Fruit fly (Drosophila melanogaster) whole organism, embryonic: ENCODE results near the gene Hrb98DE.

ENCODE experiments used
- Aef1 ChIP-seq: fragments of 200-800 bp; sonication (Bioruptor generic); IDR thresholded peaks from 3 replicates; pipeline ENCODE4 v1.3.6; 2022; ENCODE audit warnings: missing biosample characterization, missing genetic modification characterization
- Atf-2 ChIP-seq: fragments of 200-800 bp; sonication (Bioruptor generic); optimal IDR thresholded peaks from 2 replicates; lab custom pipeline; 2016; ENCODE audit warnings: missing biosample characterization, missing genetic modification characterization
- Awh ChIP-seq: fragments of 200-800 bp; sonication (Bioruptor generic); IDR thresholded peaks from 2 replicates; pipeline ENCODE4, ENCODE4 v1.3.6; 2022; ENCODE audit warnings: missing biosample characterization, missing genetic modification characterization
- Bdp1 ChIP-seq: fragments of 200-800 bp; sonication (Bioruptor generic); optimal IDR thresholded peaks from 3 replicates; lab custom pipeline; 2016; ENCODE audit warnings: missing biosample characterization, missing genetic modification characterization
- CG10274 ChIP-seq: fragments of 200-800 bp; sonication (Bioruptor generic); optimal IDR thresholded peaks from 3 replicates; lab custom pipeline; 2017; ENCODE audit warnings: missing biosample characterization, mild to moderate bottlenecking, missing genetic modification characterization
- CG11456 ChIP-seq: fragments of 200-800 bp; sonication (Bioruptor generic); IDR thresholded peaks from 3 replicates; pipeline ENCODE4 v1.3.6; 2022; ENCODE audit warnings: missing biosample characterization, missing genetic modification characterization
- CG11723 ChIP-seq: fragments of 200-800 bp; sonication (Bioruptor generic); optimal IDR thresholded peaks from 2 replicates; lab custom pipeline; 2017; ENCODE audit warnings: missing biosample characterization, mild to moderate bottlenecking, missing genetic modification characterization
- CG1529 ChIP-seq: fragments of 200-800 bp; sonication (Bioruptor generic); optimal IDR thresholded peaks from 3 replicates; lab custom pipeline; 2018; ENCODE audit warnings: missing biosample characterization, missing genetic modification characterization
- CG1602 ChIP-seq: fragments of 200-800 bp; sonication (Bioruptor generic); optimal IDR thresholded peaks from 3 replicates; lab custom pipeline; 2016; ENCODE audit warnings: missing biosample characterization, missing genetic modification characterization
- CG18599 ChIP-seq: fragments of 200-800 bp; sonication (Bioruptor generic); optimal IDR thresholded peaks from 3 replicates; lab custom pipeline; 2017; ENCODE audit warnings: missing biosample characterization, missing genetic modification characterization, mild to moderate bottlenecking, moderate library complexity, missing genetic modification reagents
- CG3726 ChIP-seq: fragments of 200-800 bp; sonication (Bioruptor generic); IDR thresholded peaks from 3 replicates; pipeline ENCODE4, ENCODE4 v1.3.6; 2022; ENCODE audit warnings: missing biosample characterization, missing genetic modification characterization
- CG6791 ChIP-seq: fragments of 200-800 bp; sonication (Bioruptor generic); IDR thresholded peaks from 3 replicates; pipeline ENCODE4 v1.3.6; 2022; ENCODE audit warnings: missing biosample characterization, missing genetic modification characterization; ENCODE audit not compliant: partially characterized antibody
- CG7556 ChIP-seq: fragments of 200-800 bp; sonication (Bioruptor generic); optimal IDR thresholded peaks from 2 replicates; lab custom pipeline; 2017; ENCODE audit warnings: missing biosample characterization, mild to moderate bottlenecking, missing genetic modification characterization
- CG7839 ChIP-seq: fragments of 200-800 bp; sonication (Bioruptor generic); optimal IDR thresholded peaks from 3 replicates; lab custom pipeline; 2018; ENCODE audit warnings: missing biosample characterization, mild to moderate bottlenecking, missing genetic modification characterization, moderate library complexity
- CG9817 ChIP-seq: fragments of 200-800 bp; sonication (Bioruptor generic); optimal IDR thresholded peaks from 2 replicates; lab custom pipeline; 2018; ENCODE audit warnings: missing biosample characterization, mild to moderate bottlenecking, missing genetic modification characterization, moderate library complexity
- CkIIα-i1 ChIP-seq: fragments of 200-800 bp; sonication (Bioruptor generic); IDR thresholded peaks from 2 replicates; pipeline ENCODE4 v1.3.6; 2022; ENCODE audit warnings: missing biosample characterization, missing genetic modification characterization
- CrebB ChIP-seq: fragments of 200-800 bp; sonication (Bioruptor generic); optimal IDR thresholded peaks from 3 replicates; lab custom pipeline; 2018; ENCODE audit warnings: missing biosample characterization, mild to moderate bottlenecking, missing genetic modification characterization
- D ChIP-seq, 2 experiments: fragments of 200-800 bp in 1 of 2; fragments of >200 bp in 1 of 2; sonication (Bioruptor generic) in 1 of 2; optimal IDR thresholded peaks; 2 replicates in 1 of 2; 3 replicates in 1 of 2; lab custom pipeline; 2017; ENCODE audit warnings: mild to moderate bottlenecking in 1 of 2, missing biosample characterization in 1 of 2, missing genetic modification characterization in 1 of 2, missing genetic modification reagents in 1 of 2
- Dip2 ChIP-seq: fragments of 200-800 bp; sonication (Bioruptor generic); IDR thresholded peaks from 2 replicates; pipeline ENCODE4 v1.3.6; 2022; ENCODE audit warnings: missing biosample characterization, missing genetic modification characterization
- Dll ChIP-seq: fragments of 200-800 bp; sonication (Bioruptor generic); IDR thresholded peaks from 4 replicates; pipeline ENCODE4 v1.3.6; 2022; ENCODE audit warnings: missing biosample characterization, missing genetic modification characterization; ENCODE audit not compliant: partially characterized antibody
- Dp ChIP-seq: fragments of 200-800 bp; sonication (Bioruptor generic); optimal IDR thresholded peaks from 2 replicates; lab custom pipeline; 2018; ENCODE audit warnings: missing biosample characterization, mild to moderate bottlenecking, missing genetic modification characterization, moderate library complexity
- Drgx ChIP-seq: fragments of 200-800 bp; sonication (Bioruptor generic); IDR thresholded peaks from 2 replicates; pipeline ENCODE4 v1.3.6; 2022; ENCODE audit warnings: missing biosample characterization, missing genetic modification characterization
- E2f2 ChIP-seq: fragments of 200-800 bp; sonication (Bioruptor generic); IDR thresholded peaks from 2 replicates; pipeline ENCODE4 v1.3.6; 2022; ENCODE audit warnings: missing biosample characterization, missing genetic modification characterization
- ERR ChIP-seq: fragments of 200-800 bp; sonication (Bioruptor generic); optimal IDR thresholded peaks from 2 replicates; lab custom pipeline; 2016; ENCODE audit warnings: missing biosample characterization, missing genetic modification characterization
- Lhr ChIP-seq: fragments of 200-800 bp; sonication (Bioruptor generic); optimal IDR thresholded peaks from 3 replicates; lab custom pipeline; 2017; ENCODE audit warnings: mild to moderate bottlenecking, missing biosample characterization, missing genetic modification reagents, missing genetic modification characterization
- Rfx ChIP-seq: fragments of 200-800 bp; sonication (Bioruptor generic); IDR thresholded peaks from 2 replicates; pipeline ENCODE4 v1.3.6; 2022; ENCODE audit warnings: missing biosample characterization, missing genetic modification characterization
- Sox102F ChIP-seq: fragments of 200-800 bp; sonication (Bioruptor generic); optimal IDR thresholded peaks from 2 replicates; lab custom pipeline; 2018; ENCODE audit warnings: missing biosample characterization, mild to moderate bottlenecking, missing genetic modification characterization, moderate library complexity
- Trl ChIP-seq, 3 experiments: fragments of >200 bp in 2 of 3; fragments of 200-800 bp in 1 of 3; sonication (Bioruptor generic) in 1 of 3; optimal IDR thresholded peaks; 2 replicates in 1 of 3; 3 replicates in 2 of 3; lab custom pipeline; 2016 to 2017; ENCODE audit warnings: missing biosample characterization in 1 of 3, missing genetic modification characterization in 1 of 3
- Vsx1 ChIP-seq: fragments of 200-800 bp; sonication (Bioruptor generic); optimal IDR thresholded peaks from 2 replicates; lab custom pipeline; 2017; ENCODE audit warnings: missing biosample characterization, mild to moderate bottlenecking, missing genetic modification characterization, missing genetic modification reagents
- Xbp1 ChIP-seq: fragments of 200-800 bp; sonication (Bioruptor generic); optimal IDR thresholded peaks from 3 replicates; lab custom pipeline; 2016; ENCODE audit warnings: missing biosample characterization, mild to moderate bottlenecking, missing genetic modification characterization
- cad ChIP-seq: fragments of >200 bp; optimal IDR thresholded peaks from 2 replicates; lab custom pipeline; 2017; ENCODE audit warnings: missing biosample characterization, missing genetic modification characterization
- crol ChIP-seq: fragments of 200-800 bp; sonication (Bioruptor generic); IDR thresholded peaks from 2 replicates; pipeline ENCODE4 v1.3.6; 2022; ENCODE audit warnings: missing biosample characterization, missing genetic modification characterization
- fd96Cb ChIP-seq: fragments of 200-800 bp; sonication (Bioruptor generic); optimal IDR thresholded peaks from 2 replicates; lab custom pipeline; 2018; ENCODE audit warnings: missing biosample characterization, mild to moderate bottlenecking, missing genetic modification characterization, moderate library complexity
- gce ChIP-seq: fragments of 200-800 bp; sonication (Bioruptor generic); IDR thresholded peaks from 3 replicates; pipeline ENCODE4 v1.3.6; 2022; ENCODE audit warnings: missing biosample characterization, missing genetic modification characterization
- grn ChIP-seq: fragments of 200-800 bp; sonication (Bioruptor generic); optimal IDR thresholded peaks from 3 replicates; lab custom pipeline; 2017; ENCODE audit warnings: missing biosample characterization, missing genetic modification characterization
- hkb ChIP-seq, 2 experiments: fragments of 200-800 bp in 1 of 2; fragments of >200 bp in 1 of 2; sonication (Bioruptor generic) in 1 of 2; IDR thresholded peaks in 1 of 2; optimal IDR thresholded peaks in 1 of 2; 2 replicates each; pipeline versions ENCODE4 v1.3.6 to Lab custom; 2017 to 2022; ENCODE audit warnings: missing biosample characterization in 1 of 2, missing genetic modification characterization in 1 of 2
- kah ChIP-seq: fragments of 200-800 bp; sonication (Bioruptor generic); optimal IDR thresholded peaks from 2 replicates; lab custom pipeline; 2018; ENCODE audit warnings: missing biosample characterization, mild to moderate bottlenecking, missing genetic modification characterization
- otp ChIP-seq: fragments of 200-800 bp; sonication (Bioruptor generic); IDR thresholded peaks from 3 replicates; pipeline ENCODE4, ENCODE4 v1.3.6; 2022; ENCODE audit warnings: missing biosample characterization, missing genetic modification characterization
- p53 ChIP-seq: fragments of 200-800 bp; sonication (Bioruptor generic); optimal IDR thresholded peaks from 2 replicates; lab custom pipeline; 2016; ENCODE audit warnings: missing biosample characterization, missing genetic modification characterization
- pita ChIP-seq: fragments of 200-800 bp; sonication (Bioruptor generic); optimal IDR thresholded peaks from 2 replicates; lab custom pipeline; 2017; ENCODE audit warnings: missing biosample characterization, mild to moderate bottlenecking, missing genetic modification characterization
- prd ChIP-seq, 3 experiments: fragments of >200 bp in 2 of 3; fragments of 200-800 bp in 1 of 3; sonication (Bioruptor generic) in 1 of 3; optimal IDR thresholded peaks in 2 of 3; IDR thresholded peaks in 1 of 3; 2 replicates in 2 of 3; 3 replicates in 1 of 3; pipeline versions ENCODE4 v1.3.6 to Lab custom; 2017 to 2022; ENCODE audit warnings: missing biosample characterization in 1 of 3, missing genetic modification characterization in 1 of 3
- psq ChIP-seq: fragments of 200-800 bp; sonication (Bioruptor generic); optimal IDR thresholded peaks from 2 replicates; lab custom pipeline; 2017; ENCODE audit warnings: missing biosample characterization, missing genetic modification characterization
- schlank ChIP-seq: fragments of 200-800 bp; sonication (Bioruptor generic); optimal IDR thresholded peaks from 2 replicates; lab custom pipeline; 2018; ENCODE audit warnings: missing biosample characterization, mild to moderate bottlenecking, missing genetic modification characterization
- sob ChIP-seq: fragments of 200-800 bp; sonication (Bioruptor generic); IDR thresholded peaks from 2 replicates; pipeline ENCODE4 v1.3.6; 2022; ENCODE audit warnings: missing biosample characterization, missing genetic modification characterization
- ssp ChIP-seq: fragments of 200-800 bp; sonication (Bioruptor generic); IDR thresholded peaks from 2 replicates; pipeline ENCODE4 v1.3.6; 2022; ENCODE audit warnings: missing biosample characterization, missing genetic modification characterization
- sug ChIP-seq: fragments of 200-800 bp; optimal IDR thresholded peaks from 2 replicates; lab custom pipeline; 2019; ENCODE audit warnings: missing biosample characterization, mild to moderate bottlenecking, missing genetic modification characterization, moderate library complexity
- tll ChIP-seq, 2 experiments: fragments of 200-800 bp in 1 of 2; fragments of >200 bp in 1 of 2; sonication (Bioruptor generic) in 1 of 2; optimal IDR thresholded peaks; 2 replicates each; lab custom pipeline; 2017 to 2019; ENCODE audit warnings: missing biosample characterization in 2 of 2, missing genetic modification characterization in 2 of 2, mild to moderate bottlenecking in 1 of 2, moderate library complexity in 1 of 2

The Hrb98DE gene

dm6 chr3R:28599238-28600127, at the start of gene Hrb98DE, which contains the start of gene Noa36:
Hrb98DE (plus strand) TSS chr3R:28599834.
Noa36 (minus strand) TSS chr3R:28599288.
- TF ChIP-seq ERR (GFP tag; lab: Kevin White, UChicago) (no peak), Dip2 (GFP tag; lab: Robert Waterston, UW) (no peak), Vsx1 (GFP tag; lab: Kevin White, UChicago) (peak; percentile 16), pita (GFP tag; lab: Kevin White, UChicago) (no peak), tll (GFP tag; optimal IDR thresholded peaks at IDR 0.05; lab: Kevin White, UChicago) (peak in 1 of 2 experiments; percentile 37), Xbp1 (GFP tag; lab: Kevin White, UChicago) (peak; percentile 51), CG6791 (GFP tag; lab: Robert Waterston, UW) (no peak), hkb (optimal IDR thresholded peaks at IDR 0.05; lab: Kevin White, UChicago) (no peak), hkb (GFP tag; IDR thresholded peaks at IDR 0.05; lab: Robert Waterston, UW) (no peak), Atf-2 (GFP tag; lab: Kevin White, UChicago) (no peak), Sox102F (GFP tag; lab: Kevin White, UChicago) (no peak), CG10274 (GFP tag; lab: Kevin White, UChicago) (no peak), Drgx (GFP tag; lab: Robert Waterston, UW) (no peak), sob (no peak), Bdp1 (GFP tag; lab: Kevin White, UChicago) (no peak), crol (GFP tag; lab: Robert Waterston, UW) (no peak), CG7556 (GFP tag; lab: Kevin White, UChicago) (no peak), E2f2 (no peak), Dll (no peak), CG18599 (GFP tag; lab: Kevin White, UChicago) (peak; percentile 11), grn (peak; percentile 7), Awh (GFP tag; lab: Robert Waterston, UW) (no peak), CG11456 (GFP tag; lab: Robert Waterston, UW) (peak; percentile 83), schlank (tag; lab: Kevin White, UChicago) (no peak), sug (tag; lab: Kevin White, UChicago) (peak; percentile 49), CrebB (no peak), Trl (optimal IDR thresholded peaks at IDR 0.05; lab: Kevin White, UChicago) (no peak), Trl (GFP tag; optimal IDR thresholded peaks at IDR 0.05; lab: Kevin White, UChicago) (peak; percentile 40), CG7839 (tag; lab: Kevin White, UChicago) (peak; percentile 52), Aef1 (GFP tag; lab: Robert Waterston, UW) (peak; percentile 38; the same call in 1 of the 3 replicates), cad (GFP tag; lab: Kevin White, UChicago) (no peak), CG9817 (tag; lab: Kevin White, UChicago) (peak; percentile 56), otp (GFP tag; lab: Robert Waterston, UW) (no peak), CG3726 (no peak), fd96Cb (tag; lab: Kevin White, UChicago) (peak; percentile 36), D (optimal IDR thresholded peaks at IDR 0.05; lab: Kevin White, UChicago) (no peak), D (GFP tag; optimal IDR thresholded peaks at IDR 0.05; lab: Kevin White, UChicago) (no peak), prd (optimal IDR thresholded peaks at IDR 0.05; lab: Kevin White, UChicago) (no peak), prd (GFP tag; IDR thresholded peaks at IDR 0.05; lab: Robert Waterston, UW) (peak; percentile 65; the same call in 2 of the 3 replicates), Rfx (GFP tag; lab: Robert Waterston, UW) (peak; percentile 79), CkIIα-i1 (GFP tag; lab: Robert Waterston, UW) (no peak), CG11723 (GFP tag; lab: Kevin White, UChicago) (no peak), gce (GFP tag; lab: Robert Waterston, UW) (no peak), Lhr (GFP tag; lab: Kevin White, UChicago) (peak; percentile 43), kah (GFP tag; lab: Kevin White, UChicago) (no peak), psq (GFP tag; lab: Kevin White, UChicago) (no peak), CG1529 (GFP tag; lab: Kevin White, UChicago) (no peak), Dp (GFP tag; lab: Kevin White, UChicago) (no peak), CG1602 (peak; percentile 24), p53 (GFP tag; lab: Kevin White, UChicago) (no peak), ssp (peak; percentile 84)
